Fruit fly (Drosophila melanogaster): Measurements from ENCODE around the gene Bace.

- TF ChIP-seq pan (optimal IDR thresholded peaks at IDR 0.05) (no peak), fru (GFP tag; optimal IDR thresholded peaks at IDR 0.05) (no peak), Myc (optimal IDR thresholded peaks at IDR 0.05) (no peak), psq (GFP tag; optimal IDR thresholded peaks at IDR 0.05) (no peak), rgr (GFP tag; optimal IDR thresholded peaks at IDR 0.05) (no peak), brk (GFP tag; optimal IDR thresholded peaks at IDR 0.05) (no peak), h (GFP tag; optimal IDR thresholded peaks at IDR 0.05) (no peak), Vsx2 (GFP tag; optimal IDR thresholded peaks at IDR 0.05; ENCODE audit: partially characterized antibody) (no peak), woc (GFP tag; optimal IDR thresholded peaks at IDR 0.05) (no peak)
Observed at dm6 chr2L:8519390-8519789, 23.3 kb upstream of the Bace start, which contains the start of gene Sgp.

Data from whole organism, wandering third instar larva.